Worm (Caenorhabditis elegans): Measurements from ENCODE around the gene B0563.18.
A peak's percentile ranks its signal among the peaks of the same experiment; 100 is the strongest.
"Not testable (repeated sequence)": the region's sequence is repeated elsewhere in the genome, so short reads cannot be mapped to it uniquely, and the experiment has no call there.

B0563.18 gene

ce11 chrX:9195375-9196098 lies 23.2 kb downstream of the B0563.18 start:
- TF ChIP-seq efl-1 (optimal IDR thresholded peaks at IDR 0.05) (no peak), efl-1 (GFP tag; optimal IDR thresholded peaks at IDR 0.05 in 1 of 2) (peak in 1 of 2 experiments; percentile 55), pax-3 (tag; optimal IDR thresholded peaks at IDR 0.05) (no peak)

DNA sequence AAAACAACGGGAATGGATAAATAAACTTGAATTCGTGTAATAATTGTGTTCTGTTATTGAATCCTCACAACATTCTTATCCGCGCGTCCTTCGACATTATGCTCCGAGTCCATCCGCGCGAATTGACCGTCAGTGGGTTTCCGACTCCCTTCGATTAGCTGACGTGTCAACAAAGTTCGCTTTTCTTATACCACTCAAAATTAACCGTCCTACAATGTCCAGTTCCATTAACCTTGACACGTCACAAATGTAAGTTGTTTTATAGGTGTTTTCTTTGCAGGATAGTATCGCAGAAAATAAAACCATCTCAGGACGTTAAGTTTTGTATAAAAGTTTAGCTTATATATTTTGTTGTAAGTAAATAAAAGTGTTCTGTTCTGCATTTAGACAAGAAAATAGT lies 31.1 kb downstream of the B0563.18 start, which contains the start of gene crb-3:
TSS of gene crb-3 (plus strand) at position 301 of the 400 bp plus-strand sequence.
- not testable (repeated sequence) for TF ChIP-seq sptf-1 (tag; optimal IDR thresholded peaks at IDR 0.05); elt-3 (tag; optimal IDR thresholded peaks at IDR 0.05); Y116A8C.19 (tag; optimal IDR thresholded peaks at IDR 0.05; ENCODE audit: borderline replicate concordance)

ce11 chrX:9204986-9205385 lies 32.6 kb downstream of the B0563.18 start:
- TF ChIP-seq unc-130 (tag; optimal IDR thresholded peaks at IDR 0.05): no peak
- TF ChIP-seq zag-1 (tag; optimal IDR thresholded peaks at IDR 0.05): no peak
- TF ChIP-seq nhr-71 (tag; optimal IDR thresholded peaks at IDR 0.05): no peak
- TF ChIP-seq xbp-1 (tag; optimal IDR thresholded peaks at IDR 0.05): no peak
- no peak for TF ChIP-seq rnt-1 (tag; optimal IDR thresholded peaks at IDR 0.05)
- peak; percentile 55 for TF ChIP-seq nhr-85 (tag)
- no peak for TF ChIP-seq unc-62 (GFP tag; optimal IDR thresholded peaks at IDR 0.05)
- TF ChIP-seq tbx-2 (tag; optimal IDR thresholded peaks at IDR 0.05): no peak
- no peak for TF ChIP-seq sox-4 (tag; optimal IDR thresholded peaks at IDR 0.05)
- TF ChIP-seq lin-14 (GFP tag; optimal IDR thresholded peaks at IDR 0.05): peak; percentile 17
- TF ChIP-seq blmp-1 (tag; optimal IDR thresholded peaks at IDR 0.05): peak; percentile 80
- TF ChIP-seq egl-27 (tag; optimal IDR thresholded peaks at IDR 0.05): no peak

DNA sequence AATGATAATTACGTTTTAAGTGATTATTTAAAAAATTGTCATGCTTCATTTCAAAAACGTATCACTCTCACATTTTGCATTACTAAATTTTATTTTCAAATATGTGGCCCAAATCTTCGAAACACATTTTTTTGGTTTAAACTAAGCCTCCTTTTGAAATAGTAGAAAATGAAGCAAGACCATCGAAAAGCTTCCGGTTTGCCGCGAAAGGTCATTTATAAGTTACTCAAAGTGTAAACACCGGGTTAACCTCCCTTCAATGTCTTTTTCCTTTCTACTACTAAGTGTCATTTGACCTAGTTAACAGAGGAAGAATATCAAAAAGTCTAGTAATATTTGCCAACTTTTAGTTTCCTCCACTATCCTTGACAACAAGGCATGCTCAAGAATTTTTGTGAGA lies 34.4 kb downstream of the B0563.18 start:
- peak; percentile 8 for TF ChIP-seq blmp-1 (tag; optimal IDR thresholded peaks at IDR 0.05)
- no peak for TF ChIP-seq grh-1 (GFP tag; IDR thresholded peaks at IDR 0.05)
- TF ChIP-seq nhr-77 (tag; optimal IDR thresholded peaks at IDR 0.05): no peak

- TF ChIP-seq lir-3 (tag; optimal IDR thresholded peaks at IDR 0.05; ENCODE audit: poor library complexity): no peak
- TF ChIP-seq C16A3.4 (tag; optimal IDR thresholded peaks at IDR 0.05): no peak
- TF ChIP-seq aly-2 (tag; optimal IDR thresholded peaks at IDR 0.05): no peak
- TF ChIP-seq unc-86 (tag; optimal IDR thresholded peaks at IDR 0.05): no peak
- TF ChIP-seq ztf-11 (tag; optimal IDR thresholded peaks at IDR 0.05): no peak
- TF ChIP-seq fkh-8 (tag; optimal IDR thresholded peaks at IDR 0.05): no peak
- TF ChIP-seq dpl-1 (GFP tag; optimal IDR thresholded peaks at IDR 0.05): no peak
- no peak for TF ChIP-seq unc-62 (GFP tag; optimal IDR thresholded peaks at IDR 0.05)
- TF ChIP-seq mab-9 (GFP tag; IDR thresholded peaks at IDR 0.05): no peak
- no peak for TF ChIP-seq pax-3 (tag; optimal IDR thresholded peaks at IDR 0.05)
- no peak for TF ChIP-seq ztf-4 (tag; optimal IDR thresholded peaks at IDR 0.05)
- TF ChIP-seq hlh-4 (tag; optimal IDR thresholded peaks at IDR 0.05): no peak
- TF ChIP-seq grh-1 (GFP tag; IDR thresholded peaks at IDR 0.05): no peak
These were observed 36.1 kb downstream of the B0563.18 start for ce11 chrX:9208492-9208891.

ce11 chrX:9208933-9209332 lies 36.6 kb downstream of the B0563.18 start:
- TF ChIP-seq ceh-63 (GFP tag; optimal IDR thresholded peaks at IDR 0.05) (no peak), mep-1 (tag; optimal IDR thresholded peaks at IDR 0.05) (no peak), pqm-1 (tag; optimal IDR thresholded peaks at IDR 0.05) (no peak), nhr-237 (tag; optimal IDR thresholded peaks at IDR 0.05) (no peak), lsy-2 (tag; optimal IDR thresholded peaks at IDR 0.05) (no peak), fkh-8 (tag; optimal IDR thresholded peaks at IDR 0.05) (no peak), lir-3 (tag; optimal IDR thresholded peaks at IDR 0.05; ENCODE audit: poor library complexity) (no peak), hpl-2 (GFP tag; optimal IDR thresholded peaks at IDR 0.05) (no peak), sup-37 (GFP tag; optimal IDR thresholded peaks at IDR 0.05) (no peak), nhr-11 (tag; optimal IDR thresholded peaks at IDR 0.05) (no peak), zag-1 (tag; optimal IDR thresholded peaks at IDR 0.05) (no peak), lin-13 (GFP tag; optimal IDR thresholded peaks at IDR 0.05) (no peak), blmp-1 (tag; optimal IDR thresholded peaks at IDR 0.05) (no peak), lin-14 (GFP tag; optimal IDR thresholded peaks at IDR 0.05) (no peak), nhr-47 (tag; optimal IDR thresholded peaks at IDR 0.05) (no peak), nhr-12 (tag; optimal IDR thresholded peaks at IDR 0.05) (no peak), nhr-19 (GFP tag; conservative IDR thresholded peaks at IDR 0.05) (no peak), nhr-84 (tag; optimal IDR thresholded peaks at IDR 0.05) (no peak), elt-2 (tag; optimal IDR thresholded peaks at IDR 0.05) (no peak)

Measured in whole organism, L1 larva.